Worm (Caenorhabditis elegans): ENCODE results near the gene F19B10.5.

F19B10.5 gene

DNA sequence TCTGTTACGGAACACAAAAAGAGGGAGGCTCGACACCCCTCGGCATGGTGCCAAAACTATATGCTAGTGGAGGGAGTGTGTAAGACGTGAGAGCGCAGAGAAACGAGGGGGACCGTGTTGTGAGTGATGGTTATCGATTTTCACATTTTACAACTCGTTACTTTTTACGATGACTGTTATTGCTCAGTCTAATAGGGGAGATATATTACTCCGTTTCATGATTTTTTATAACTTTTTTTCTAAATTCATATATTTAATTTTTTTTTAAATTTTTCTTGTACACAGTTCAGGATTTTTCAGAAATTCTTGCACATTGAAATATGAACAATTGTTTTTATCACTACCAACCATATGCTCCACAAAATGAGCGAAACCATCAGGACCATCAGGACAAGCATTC is at the start of gene F19B10.5:
Gene F19B10.5 (plus strand): TSS at position 301 of the 400 bp plus-strand sequence.
- TF ChIP-seq dao-5 (tag; optimal IDR thresholded peaks at IDR 0.05), result no peak
- no peak for TF ChIP-seq him-1 (tag; optimal IDR thresholded peaks at IDR 0.05)
- no peak for TF ChIP-seq W03F9.2 (tag; optimal IDR thresholded peaks at IDR 0.05)

DNA sequence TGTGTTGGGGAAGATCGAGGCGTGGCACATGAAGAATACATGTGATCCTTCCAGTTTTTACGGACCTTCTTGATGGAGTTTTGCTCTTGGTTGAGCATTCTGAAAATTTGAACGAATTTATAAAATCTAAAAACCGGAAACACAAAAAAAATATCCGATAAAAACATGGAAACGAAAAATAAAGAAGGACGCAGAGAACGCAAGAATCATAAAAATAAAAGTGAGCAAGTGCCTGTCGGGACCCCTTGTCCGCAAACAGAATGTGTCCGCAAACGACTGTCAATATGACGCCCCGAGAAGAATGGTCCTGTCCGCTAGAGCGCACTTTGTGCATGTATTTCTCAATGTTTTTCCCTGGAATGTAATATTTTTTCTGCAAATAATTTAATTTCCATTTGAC is 45.7 kb upstream of the F19B10.5 start, which contains the start of gene Y49F6A.5:
Gene Y49F6A.5 (minus strand): TSS at position 101 of the 400 bp plus-strand sequence.
- TF ChIP-seq W03F9.2 (tag; optimal IDR thresholded peaks at IDR 0.05) (no peak), him-1 (tag; optimal IDR thresholded peaks at IDR 0.05) (no peak), dao-5 (tag; optimal IDR thresholded peaks at IDR 0.05) (no peak)

DNA sequence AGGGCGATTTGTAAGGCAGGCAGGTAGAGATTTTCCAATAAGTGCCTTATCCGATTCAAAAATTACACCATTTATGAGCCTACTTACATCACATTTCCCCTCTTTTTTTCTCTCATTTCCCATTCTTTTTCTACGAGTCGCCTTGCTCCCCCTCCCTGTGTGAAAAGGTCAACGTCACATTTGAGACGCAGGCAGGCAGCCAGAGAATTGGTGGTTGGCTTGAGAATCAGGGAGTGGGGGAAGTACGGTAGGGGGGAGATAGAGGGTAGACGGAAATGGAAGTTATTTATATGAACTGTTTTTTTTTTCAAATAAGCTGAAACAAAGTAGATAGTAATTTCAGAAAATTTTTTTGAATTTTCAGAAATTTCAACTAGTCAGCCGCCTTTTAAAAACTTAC is 38.9 kb upstream of the F19B10.5 start:
- TF ChIP-seq dao-5 (tag; optimal IDR thresholded peaks at IDR 0.05) (no peak), him-1 (tag; optimal IDR thresholded peaks at IDR 0.05) (no peak), W03F9.2 (tag; optimal IDR thresholded peaks at IDR 0.05) (no peak)

DNA sequence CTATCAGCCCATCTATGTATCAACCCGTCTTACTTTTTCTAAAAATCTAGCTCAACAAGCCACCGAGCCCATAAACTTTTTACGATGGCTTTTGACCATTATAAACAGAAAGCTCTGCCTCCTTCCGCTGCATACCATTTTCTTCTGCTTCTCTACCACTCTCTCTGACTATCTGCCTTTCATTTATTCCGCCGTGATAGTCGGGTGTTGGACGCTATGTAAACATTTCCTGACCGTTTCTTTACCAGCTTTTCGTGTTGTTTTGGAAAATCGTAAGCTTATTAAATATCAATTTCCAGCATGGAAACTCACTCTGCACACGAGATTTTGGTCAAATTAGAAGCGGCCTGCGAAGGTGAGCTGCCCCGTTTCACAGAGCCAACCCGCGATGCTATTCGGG is 38.0 kb upstream of the F19B10.5 start, which contains the start of gene F40E12.1:
Gene F40E12.1 (plus strand): TSS at position 301 of the 400 bp plus-strand sequence.
- TF ChIP-seq W03F9.2 (tag; optimal IDR thresholded peaks at IDR 0.05), result no peak
- TF ChIP-seq him-1 (tag; optimal IDR thresholded peaks at IDR 0.05), result no peak

DNA sequence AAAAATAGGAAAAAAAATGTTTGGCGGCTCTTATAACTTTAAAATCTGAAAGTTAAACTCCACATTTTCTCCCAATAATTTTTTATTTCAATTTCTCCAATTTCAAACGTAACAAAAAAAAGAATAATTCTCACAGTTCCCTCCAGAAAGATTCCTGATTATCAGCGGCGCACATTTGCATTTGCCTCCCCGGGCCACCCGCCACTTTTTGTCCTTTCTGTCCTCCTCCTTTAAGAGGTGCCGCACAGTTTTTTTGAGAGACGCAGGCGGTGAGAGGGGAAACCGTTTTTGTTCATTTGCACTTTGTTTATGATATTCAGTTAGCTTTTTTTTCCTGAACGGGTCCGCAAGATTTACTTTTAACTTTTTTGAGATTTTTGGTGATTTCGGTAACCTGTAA is 34.6 kb upstream of the F19B10.5 start:
- TF ChIP-seq W03F9.2 (tag; optimal IDR thresholded peaks at IDR 0.05) (no peak), dao-5 (tag; optimal IDR thresholded peaks at IDR 0.05) (no peak), him-1 (tag; optimal IDR thresholded peaks at IDR 0.05) (no peak)

DNA sequence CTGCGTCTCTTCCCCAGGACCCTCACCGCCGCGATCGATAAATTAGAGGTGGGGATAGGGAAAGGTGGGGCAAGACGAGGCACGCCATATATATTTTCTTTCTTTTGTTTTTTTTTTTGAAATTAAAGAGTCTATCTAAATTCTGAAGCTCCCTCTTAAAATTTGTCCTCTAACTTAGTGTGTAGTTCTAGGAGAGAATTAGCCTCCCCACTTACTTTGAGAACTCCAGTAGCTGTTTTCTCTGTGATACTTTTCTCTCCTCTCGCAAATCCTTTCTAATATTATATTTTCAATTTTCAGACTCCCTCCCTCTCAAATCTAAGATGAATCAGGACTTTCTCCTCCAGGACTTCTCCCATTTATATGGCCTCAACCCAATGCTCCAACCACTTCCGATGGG is 33.5 kb upstream of the F19B10.5 start, which contains the start of gene M151.7:
Gene M151.7 (plus strand): TSS at position 301 of the 400 bp plus-strand sequence.
- TF ChIP-seq W03F9.2 (tag; optimal IDR thresholded peaks at IDR 0.05) (no peak), him-1 (tag; optimal IDR thresholded peaks at IDR 0.05) (no peak), dao-5 (tag; optimal IDR thresholded peaks at IDR 0.05) (no peak)

DNA sequence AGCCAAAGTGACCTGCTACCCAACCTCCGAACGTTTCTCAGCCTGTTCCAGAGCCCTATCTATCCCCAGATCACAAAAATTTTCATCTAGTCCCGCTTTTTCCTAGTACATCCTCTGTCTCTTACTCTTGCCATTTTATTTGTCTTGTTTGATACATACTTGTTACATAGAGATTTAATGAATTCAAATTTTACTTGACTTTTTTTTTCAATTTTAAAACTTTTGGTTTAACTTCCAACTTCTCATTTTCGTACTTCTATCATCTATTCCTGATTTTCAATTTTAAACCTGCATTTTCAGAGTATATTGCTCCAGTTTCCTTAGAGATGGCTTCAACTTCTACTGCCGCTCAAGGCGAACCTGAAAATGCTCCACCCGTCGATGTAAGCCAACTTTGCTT is 28.6 kb upstream of the F19B10.5 start, which contains the start of gene M151.3:
Gene M151.3 (plus strand): TSS at position 301 of the 400 bp plus-strand sequence.
- no peak for TF ChIP-seq W03F9.2 (tag; optimal IDR thresholded peaks at IDR 0.05)
- TF ChIP-seq him-1 (tag; optimal IDR thresholded peaks at IDR 0.05), result no peak
- no peak for TF ChIP-seq dao-5 (tag; optimal IDR thresholded peaks at IDR 0.05)

DNA sequence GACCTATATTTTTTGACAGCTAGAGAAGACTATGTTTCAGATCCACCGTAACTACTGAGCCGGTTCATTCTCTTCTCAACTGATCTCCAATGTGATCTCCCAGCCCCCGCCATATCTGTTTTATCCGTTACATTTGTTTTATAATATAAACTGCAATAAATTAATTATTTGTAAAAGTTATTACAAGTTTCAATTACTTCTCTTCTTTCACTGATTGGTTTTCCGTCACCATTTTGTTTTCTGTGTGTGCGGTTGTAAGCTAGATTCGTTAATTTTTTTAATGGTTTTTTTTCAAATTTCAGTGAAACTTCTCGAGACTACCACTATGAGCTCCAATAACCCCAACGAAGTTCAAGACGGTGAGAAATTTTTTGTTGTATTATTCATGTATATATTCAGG is 24.7 kb upstream of the F19B10.5 start, which contains the start of gene M151.2:
Gene M151.2 (plus strand): TSS at position 301 of the 400 bp plus-strand sequence.
- TF ChIP-seq W03F9.2 (tag; optimal IDR thresholded peaks at IDR 0.05) (no peak), dao-5 (tag; optimal IDR thresholded peaks at IDR 0.05) (no peak), him-1 (tag; optimal IDR thresholded peaks at IDR 0.05) (no peak)

DNA sequence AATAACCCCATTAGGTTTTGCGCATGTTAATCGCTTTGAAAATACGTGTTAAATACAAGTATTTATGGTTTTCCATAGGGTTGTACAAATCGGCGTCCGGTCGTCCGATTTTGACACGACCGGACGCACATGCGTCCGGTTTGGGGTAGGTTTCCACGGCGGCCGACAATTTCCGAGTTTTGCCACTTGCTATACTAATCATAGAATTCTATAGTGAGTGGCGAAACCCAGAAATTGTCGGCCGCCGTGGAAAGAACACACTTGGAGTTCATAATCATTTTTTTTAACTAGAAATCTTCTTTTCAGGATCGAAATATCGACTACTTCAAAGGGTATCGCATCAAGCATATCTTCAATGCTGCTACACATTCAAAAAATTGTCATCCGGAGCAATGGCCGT is 20.7 kb upstream of the F19B10.5 start:
- TF ChIP-seq dao-5 (tag; optimal IDR thresholded peaks at IDR 0.05), result no peak
- TF ChIP-seq him-1 (tag; optimal IDR thresholded peaks at IDR 0.05), result no peak
- no peak for TF ChIP-seq W03F9.2 (tag; optimal IDR thresholded peaks at IDR 0.05)

DNA sequence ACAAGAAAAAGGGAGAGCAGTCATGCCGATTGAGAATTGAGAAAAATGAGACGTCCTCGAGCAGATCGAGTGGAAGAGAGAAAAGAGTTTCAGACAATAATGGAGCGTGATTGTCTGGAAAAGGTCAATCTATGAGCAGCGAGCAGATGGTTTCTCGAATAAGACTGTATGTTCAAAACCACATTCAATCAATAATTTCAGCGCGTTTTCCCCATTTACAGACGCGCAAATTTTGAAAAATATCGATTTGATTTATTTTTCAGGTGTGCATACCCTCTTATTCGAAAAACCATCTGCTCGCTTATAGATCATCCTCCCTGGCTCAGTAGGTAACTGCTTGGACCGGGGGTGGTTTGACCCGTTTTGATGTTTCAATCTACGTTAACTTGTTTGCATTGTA is 16.2 kb upstream of the F19B10.5 start, which contains the start of gene fbxb-31:
Gene fbxb-31 (minus strand): TSS at position 101 of the 400 bp plus-strand sequence.
- TF ChIP-seq him-1 (tag; optimal IDR thresholded peaks at IDR 0.05) (no peak), W03F9.2 (tag; optimal IDR thresholded peaks at IDR 0.05) (no peak), dao-5 (tag; optimal IDR thresholded peaks at IDR 0.05) (no peak)

DNA sequence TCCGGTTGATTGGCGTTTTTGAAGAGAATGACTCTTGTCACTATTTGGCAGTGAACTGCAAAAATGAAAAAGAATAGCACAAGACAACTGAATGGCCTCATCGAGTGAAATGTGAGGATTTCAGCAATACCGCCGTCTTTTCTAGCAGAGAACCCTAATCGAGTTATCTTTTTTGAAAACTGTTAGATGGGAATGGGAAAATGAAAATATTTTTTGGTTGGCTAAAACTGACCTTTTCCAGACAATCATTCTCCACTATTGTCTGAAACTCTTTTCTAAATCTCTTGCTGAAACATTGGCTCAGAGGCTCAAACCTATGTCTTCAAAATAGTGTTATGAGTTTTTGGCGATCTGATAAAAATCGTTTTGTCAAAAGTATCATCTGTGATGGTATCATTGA is 15.3 kb upstream of the F19B10.5 start, which contains the start of gene M151.10:
Gene M151.10 (minus strand): TSS at position 101 of the 400 bp plus-strand sequence.
- no peak for TF ChIP-seq W03F9.2 (tag; optimal IDR thresholded peaks at IDR 0.05)
- no peak for TF ChIP-seq dao-5 (tag; optimal IDR thresholded peaks at IDR 0.05)
- no peak for TF ChIP-seq him-1 (tag; optimal IDR thresholded peaks at IDR 0.05)

DNA sequence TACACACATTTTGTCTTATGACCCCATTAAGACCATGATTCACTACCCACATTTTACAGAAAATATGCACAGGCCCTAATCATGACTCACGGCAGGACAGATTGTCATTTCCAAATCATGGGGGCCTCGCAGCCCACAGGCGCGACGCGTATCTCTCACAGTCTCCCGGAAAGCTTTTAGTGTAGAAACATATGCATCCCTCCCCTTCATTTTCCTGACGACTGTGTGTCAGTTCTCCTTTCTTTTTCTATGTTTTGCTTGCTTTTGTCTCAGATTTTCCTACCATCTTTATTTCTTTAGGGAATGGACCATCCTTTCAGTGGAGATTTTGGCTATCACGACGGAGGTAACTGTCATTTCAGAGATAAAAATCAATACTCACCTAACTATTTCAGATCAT is 14.3 kb upstream of the F19B10.5 start, which contains the start of gene M151.1:
Gene M151.1 (plus strand): TSS at position 301 of the 400 bp plus-strand sequence.
- TF ChIP-seq W03F9.2 (tag; optimal IDR thresholded peaks at IDR 0.05) (no peak), him-1 (tag; optimal IDR thresholded peaks at IDR 0.05) (no peak), dao-5 (tag; optimal IDR thresholded peaks at IDR 0.05) (no peak)

DNA sequence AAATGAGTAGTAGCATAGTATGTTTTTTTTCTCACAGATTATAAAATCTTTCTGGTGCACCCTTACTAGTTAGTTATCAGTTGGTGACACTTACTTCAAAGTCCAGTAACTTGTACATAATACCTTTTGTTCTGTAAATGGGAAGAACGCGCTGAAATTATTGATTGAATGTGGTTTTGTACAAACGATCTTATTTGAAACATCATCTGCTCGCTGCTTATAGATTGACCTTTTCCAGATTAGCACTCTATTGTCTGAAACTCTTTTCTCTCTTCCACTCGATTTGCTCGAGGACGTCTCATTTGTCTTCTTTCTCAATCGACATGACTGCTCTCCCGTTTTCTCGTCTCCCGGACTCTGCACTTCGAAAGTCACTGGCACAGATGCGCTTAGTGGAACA is 8.4 kb upstream of the F19B10.5 start, which contains the start of gene fbxb-33:
Gene fbxb-33 (plus strand): TSS at position 301 of the 400 bp plus-strand sequence.
- TF ChIP-seq him-1 (tag; optimal IDR thresholded peaks at IDR 0.05) (no peak), W03F9.2 (tag; optimal IDR thresholded peaks at IDR 0.05) (no peak), dao-5 (tag; optimal IDR thresholded peaks at IDR 0.05) (no peak)

DNA sequence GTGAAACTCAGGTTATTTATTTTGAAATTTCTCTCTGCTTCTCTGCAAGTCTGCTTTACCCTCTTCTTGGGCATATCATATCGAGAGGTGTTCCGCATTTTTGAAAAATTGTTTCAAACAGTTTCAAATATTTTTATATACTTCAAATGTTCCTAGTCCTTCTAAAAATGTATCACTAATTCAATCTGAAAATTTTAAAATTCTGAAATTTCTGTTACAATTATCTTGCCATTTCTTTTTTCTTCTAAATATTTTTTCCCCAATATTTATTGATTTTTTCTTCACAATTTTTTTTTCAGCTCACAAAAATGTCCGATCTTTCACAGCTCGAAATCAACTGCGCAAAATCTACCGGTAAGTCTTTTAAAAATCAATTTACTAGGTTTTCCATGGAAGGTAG is 4.3 kb downstream of the F19B10.5 start, which contains the start of gene F19B10.4:
Gene F19B10.4 (plus strand): TSS at position 301 of the 400 bp plus-strand sequence.
- TF ChIP-seq dao-5 (tag; optimal IDR thresholded peaks at IDR 0.05), result no peak
- no peak for TF ChIP-seq him-1 (tag; optimal IDR thresholded peaks at IDR 0.05)
- no peak for TF ChIP-seq W03F9.2 (tag; optimal IDR thresholded peaks at IDR 0.05)

DNA sequence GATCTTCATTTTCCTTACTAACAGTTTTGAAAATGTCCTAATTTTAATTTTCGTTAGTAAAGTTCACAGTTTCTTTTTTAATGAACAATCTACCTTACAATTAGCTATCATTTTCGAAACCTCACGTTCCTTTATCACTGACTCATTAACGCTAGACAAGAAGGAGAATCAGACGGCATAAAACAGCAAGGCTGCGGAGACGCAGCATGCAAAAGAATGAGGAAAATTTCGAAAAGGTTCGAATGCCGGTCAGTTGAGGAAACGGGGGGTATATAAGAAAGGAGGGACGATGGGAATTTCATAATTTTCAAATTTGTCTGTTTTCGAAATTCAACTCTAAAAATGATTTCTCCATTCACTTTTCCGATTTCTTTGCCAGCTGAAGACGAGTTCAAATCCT is 6.5 kb downstream of the F19B10.5 start, which contains the start of gene F19B10.13:
Gene F19B10.13 (plus strand): TSS at position 343 of the 400 bp plus-strand sequence.
- TF ChIP-seq dao-5 (tag; optimal IDR thresholded peaks at IDR 0.05) (no peak), W03F9.2 (tag; optimal IDR thresholded peaks at IDR 0.05) (no peak), him-1 (tag; optimal IDR thresholded peaks at IDR 0.05) (no peak)

All from whole organism, L4/young adult.